Worm (Caenorhabditis elegans) whole organism, L4 larva: ENCODE measurements around the gene F28H7.7.
A peak's percentile ranks its signal among the peaks of the same experiment; 100 is the strongest.

Source experiments
- ceh-28 ChIP-seq: fragments of 150-350 bp; optimal IDR thresholded peaks from 2 replicates; lab custom pipeline; 2014; ENCODE audit warnings: missing biosample characterization, missing genetic modification reagents, missing genetic modification characterization
- ceh-82 ChIP-seq: sonication (generic microtip); optimal IDR thresholded peaks from 2 replicates; lab custom pipeline; 2017; ENCODE audit warnings: missing biosample characterization, missing genetic modification characterization
- dve-1 ChIP-seq: sonication (generic microtip); optimal IDR thresholded peaks from 2 replicates; lab custom pipeline; 2017; ENCODE audit warnings: antibody characterized with exemption, mild to moderate bottlenecking, missing genetic modification characterization, missing compliant biosample characterization; ENCODE audit not compliant: insufficient read depth
- fkh-10 ChIP-seq: fragments of 150-350 bp; optimal IDR thresholded peaks from 2 replicates; lab custom pipeline; 2014; ENCODE audit warnings: missing biosample characterization, missing genetic modification reagents, missing genetic modification characterization
- lin-39 ChIP-seq: fragments of 150-350 bp; optimal IDR thresholded peaks from 2 replicates; lab custom pipeline; 2014; ENCODE audit warnings: missing biosample characterization, missing genetic modification reagents, missing genetic modification characterization
- mdl-1 ChIP-seq, 2 experiments: fragments of 150-350 bp in 1 of 2; sonication (generic microtip) in 1 of 2; optimal IDR thresholded peaks; 2 replicates each; lab custom pipeline; 2014 to 2017; ENCODE audit warnings: missing biosample characterization in 2 of 2, missing genetic modification characterization in 2 of 2
- mep-1 ChIP-seq: fragments of 150-350 bp; sonication (generic microtip); optimal IDR thresholded peaks from 3 replicates; lab custom pipeline; 2014; ENCODE audit warnings: missing biosample characterization, missing genetic modification characterization
- nhr-11 ChIP-seq: fragments of 150-350 bp; optimal IDR thresholded peaks from 2 replicates; lab custom pipeline; 2014; ENCODE audit warnings: missing biosample characterization, missing genetic modification characterization
- nhr-237 ChIP-seq: sonication (generic microtip); optimal IDR thresholded peaks from 2 replicates; lab custom pipeline; 2017; ENCODE audit warnings: missing biosample characterization, missing genetic modification characterization
- skn-1 ChIP-seq: fragments of 150-350 bp; optimal IDR thresholded peaks from 2 replicates; lab custom pipeline; 2014; ENCODE audit warnings: missing biosample characterization, missing genetic modification characterization
- unc-130 ChIP-seq: sonication (generic microtip); optimal IDR thresholded peaks from 2 replicates; lab custom pipeline; 2016; ENCODE audit warnings: missing genetic modification reagents, missing genetic modification characterization, missing compliant biosample characterization

DNA sequence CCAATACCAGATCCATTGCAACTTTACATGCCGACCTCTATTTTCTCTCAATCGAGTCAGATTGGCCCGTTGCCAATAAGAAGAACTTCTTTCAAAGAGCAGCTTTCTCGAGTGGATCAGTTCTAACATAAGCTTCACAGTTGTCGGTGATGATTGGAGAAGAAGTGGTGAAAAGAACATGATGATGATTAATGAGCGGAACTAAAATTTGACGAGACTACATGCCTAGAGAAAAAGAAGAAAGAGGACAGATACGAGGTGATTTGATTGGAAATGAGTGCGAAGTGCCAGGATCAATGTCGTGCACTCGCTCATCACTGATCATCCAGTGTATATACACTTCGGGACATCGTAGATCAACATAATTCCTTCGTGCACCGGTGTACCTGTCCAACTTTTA lies 26.3 kb downstream of the F28H7.7 start:
- TF ChIP-seq nhr-11 (peak; percentile 93), ceh-82 (tag; lab: Kevin White, UChicago) (no peak), fkh-10 (no peak), ceh-28 (no peak), unc-130 (GFP tag; lab: Kevin White, UChicago) (no peak), lin-39 (tag; lab: Kevin White, UChicago) (no peak), nhr-237 (tag; lab: Kevin White, UChicago) (no peak), mdl-1 (tag; optimal IDR thresholded peaks at IDR 0.05; lab: Kevin White, UChicago) (no peak), skn-1 (tag; lab: Kevin White, UChicago) (no peak), dve-1 (tag; lab: Kevin White, UChicago) (no peak), mep-1 (no peak)
